Worm (Caenorhabditis elegans) whole organism, midembryonic: ENCODE data around the gene alkb-8.

ENCODE experiments used
- cog-1 ChIP-seq: sonication (generic microtip); optimal IDR thresholded peaks from 2 replicates; lab custom pipeline; 2016; ENCODE audit warnings: missing genetic modification characterization, missing compliant biosample characterization
- klf-2 ChIP-seq: fragments of 200-800 bp; sonication (Bioruptor generic); conservative IDR thresholded peaks from 2 replicates; pipeline ENCODE4 v1.3.6; 2022; ENCODE audit warnings: missing genetic modification reagents, missing genetic modification characterization, missing compliant biosample characterization
- med-1 ChIP-seq: sonication (generic microtip); optimal IDR thresholded peaks from 2 replicates; lab custom pipeline; 2017; ENCODE audit warnings: missing genetic modification characterization, mild to moderate bottlenecking, missing compliant biosample characterization, antibody characterized with exemption, missing genetic modification reagents; ENCODE audit not compliant: insufficient read depth
- ref-1 ChIP-seq: fragments of 200-800 bp; sonication (Bioruptor generic); conservative IDR thresholded peaks from 2 replicates; pipeline ENCODE4 v1.3.6; 2022; ENCODE audit warnings: missing genetic modification reagents, missing genetic modification characterization, missing compliant biosample characterization
- tab-1 ChIP-seq: fragments of 200-800 bp; sonication (Bioruptor generic); IDR thresholded peaks from 2 replicates; pipeline ENCODE4 v1.3.6; 2022; ENCODE audit warnings: missing genetic modification characterization, missing compliant biosample characterization
- ztf-29 ChIP-seq: fragments of 200-800 bp; sonication (Bioruptor generic); IDR thresholded peaks from 2 replicates; pipeline ENCODE4 v1.3.6; 2022; ENCODE audit warnings: missing genetic modification reagents, missing genetic modification characterization, missing compliant biosample characterization

DNA sequence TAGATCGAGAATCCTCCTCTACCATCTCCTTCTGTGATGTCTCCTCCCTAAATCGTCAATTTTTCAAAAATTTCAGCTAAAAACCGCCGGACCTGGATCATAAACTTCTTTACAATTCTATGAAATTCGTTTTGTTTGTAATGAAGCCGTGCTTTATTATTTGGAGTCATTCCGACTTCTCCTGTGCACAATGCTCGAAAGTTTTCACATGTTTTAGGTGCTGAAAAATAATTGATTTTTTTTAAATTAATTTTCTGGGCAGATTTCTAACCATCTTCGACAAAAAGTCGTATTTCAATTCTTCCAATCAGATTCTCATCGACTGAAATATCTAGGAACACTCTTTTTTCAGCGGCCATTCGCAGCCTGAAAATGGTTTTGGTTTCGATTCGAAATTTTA, 9.9 kb upstream of the alkb-8 start, which contains the start of gene cyn-9:
- TF ChIP-seq med-1 (GFP tag; lab: Kevin White, UChicago), result no peak
- no peak for TF ChIP-seq ztf-29 (GFP tag; lab: Robert Waterston, UW)
- no peak for TF ChIP-seq cog-1
- TF ChIP-seq klf-2, result no peak
- no peak for TF ChIP-seq ref-1 (GFP tag; lab: Robert Waterston, UW)
- no peak for TF ChIP-seq tab-1 (GFP tag; lab: Robert Waterston, UW)
